Fruit fly (Drosophila melanogaster) whole organism, embryonic: ENCODE results near the gene CG16727.

Experiments
- ATbp ChIP-seq: fragments of 200-800 bp; sonication (Bioruptor generic); optimal IDR thresholded peaks from 2 replicates; lab custom pipeline; 2017; ENCODE audit warnings: missing biosample characterization, mild to moderate bottlenecking, missing genetic modification characterization, missing genetic modification reagents
- Ada2b ChIP-seq: fragments of 200-800 bp; sonication (Bioruptor generic); IDR thresholded peaks from 2 replicates; pipeline ENCODE4 v1.3.6; 2022; ENCODE audit warnings: missing biosample characterization, missing genetic modification characterization
- C15 ChIP-seq: fragments of 200-800 bp; sonication (Bioruptor generic); IDR thresholded peaks from 3 replicates; pipeline ENCODE4 v1.3.6; 2022; ENCODE audit warnings: missing biosample characterization, missing genetic modification characterization
- CG10147 ChIP-seq: fragments of 200-800 bp; sonication (Bioruptor generic); optimal IDR thresholded peaks from 2 replicates; lab custom pipeline; 2019; ENCODE audit warnings: missing biosample characterization, mild to moderate bottlenecking, missing genetic modification characterization, moderate library complexity
- CG11695 ChIP-seq: fragments of 200-800 bp; sonication (Bioruptor generic); IDR thresholded peaks from 3 replicates; pipeline ENCODE4 v1.3.6; 2022; ENCODE audit warnings: missing biosample characterization, missing genetic modification characterization
- CG11696 ChIP-seq: fragments of 200-800 bp; sonication (Bioruptor generic); IDR thresholded peaks from 2 replicates; pipeline ENCODE4 v1.3.6; 2022; ENCODE audit warnings: missing biosample characterization, missing genetic modification characterization
- CG12769 ChIP-seq: fragments of 200-800 bp; sonication (Bioruptor generic); optimal IDR thresholded peaks from 2 replicates; lab custom pipeline; 2019; ENCODE audit warnings: missing biosample characterization, mild to moderate bottlenecking, missing genetic modification characterization, moderate library complexity
- CG13894 ChIP-seq: fragments of 200-800 bp; sonication (Bioruptor generic); optimal IDR thresholded peaks from 3 replicates; lab custom pipeline; 2018; ENCODE audit warnings: missing biosample characterization, mild to moderate bottlenecking, missing genetic modification characterization, moderate library complexity
- CG17361 ChIP-seq: fragments of 200-800 bp; sonication (Bioruptor generic); IDR thresholded peaks from 3 replicates; pipeline ENCODE4 v1.3.6; 2022; ENCODE audit warnings: missing biosample characterization, missing genetic modification characterization
- CG18619 ChIP-seq: fragments of 200-800 bp; sonication (Bioruptor generic); optimal IDR thresholded peaks from 3 replicates; lab custom pipeline; 2017; ENCODE audit warnings: missing biosample characterization, mild to moderate bottlenecking, missing genetic modification characterization
- CG31441 ChIP-seq: fragments of 200-800 bp; sonication (Bioruptor generic); IDR thresholded peaks from 2 replicates; pipeline ENCODE4 v1.3.6; 2022; ENCODE audit warnings: missing biosample characterization, missing genetic modification characterization
- CG34224 ChIP-seq: fragments of 200-800 bp; sonication (Bioruptor generic); IDR thresholded peaks from 3 replicates; pipeline ENCODE4 v1.3.6; 2022; ENCODE audit warnings: missing biosample characterization, missing genetic modification characterization; ENCODE audit not compliant: partially characterized antibody
- CG4730 ChIP-seq: fragments of 200-800 bp; sonication (Bioruptor generic); IDR thresholded peaks from 2 replicates; pipeline ENCODE4 v1.3.6; 2022; ENCODE audit warnings: missing biosample characterization, missing genetic modification characterization
- CG7372 ChIP-seq: fragments of 200-800 bp; sonication (Bioruptor generic); IDR thresholded peaks from 2 replicates; pipeline ENCODE4 v1.3.6; 2022; ENCODE audit warnings: missing biosample characterization, missing genetic modification characterization
- CG8290 ChIP-seq, 3 experiments: fragments of 200-800 bp; sonication (Bioruptor generic); optimal IDR thresholded peaks; 2 replicates each; lab custom pipeline; 2016 to 2019; ENCODE audit warnings: missing biosample characterization in 3 of 3, missing genetic modification characterization in 3 of 3, mild to moderate bottlenecking in 2 of 3, moderate library complexity in 1 of 3
- CG9932 ChIP-seq: fragments of 200-800 bp; sonication (Bioruptor generic); IDR thresholded peaks from 2 replicates; pipeline ENCODE4 v1.3.6; 2022; ENCODE audit warnings: missing biosample characterization, missing genetic modification characterization
- Dbx ChIP-seq: fragments of 200-800 bp; sonication (Bioruptor generic); IDR thresholded peaks from 3 replicates; pipeline ENCODE4 v1.3.6; 2022; ENCODE audit warnings: missing biosample characterization, missing genetic modification characterization
- Dip2 ChIP-seq: fragments of 200-800 bp; sonication (Bioruptor generic); IDR thresholded peaks from 2 replicates; pipeline ENCODE4 v1.3.6; 2022; ENCODE audit warnings: missing biosample characterization, missing genetic modification characterization
- Fer1 ChIP-seq: fragments of 200-800 bp; sonication (Bioruptor generic); optimal IDR thresholded peaks from 2 replicates; lab custom pipeline; 2017; ENCODE audit warnings: missing biosample characterization, mild to moderate bottlenecking, missing genetic modification characterization
- GATAe ChIP-seq: fragments of 200-800 bp; sonication (Bioruptor generic); conservative IDR thresholded peaks from 2 replicates; pipeline ENCODE4 v1.3.6; 2022; ENCODE audit warnings: missing biosample characterization, missing genetic modification characterization
- H2.0 ChIP-seq: fragments of 200-800 bp; sonication (Bioruptor generic); IDR thresholded peaks from 2 replicates; pipeline ENCODE4 v1.3.6; 2022; ENCODE audit warnings: missing biosample characterization, missing genetic modification characterization
- HLH54F ChIP-seq: fragments of 200-800 bp; sonication (Bioruptor generic); optimal IDR thresholded peaks from 3 replicates; lab custom pipeline; 2016; ENCODE audit warnings: missing biosample characterization, missing genetic modification characterization
- HmgD ChIP-seq: fragments of 200-800 bp; sonication (Bioruptor generic); optimal IDR thresholded peaks from 3 replicates; lab custom pipeline; 2016; ENCODE audit warnings: missing biosample characterization, missing genetic modification characterization
- Hr78 ChIP-seq, 2 experiments: fragments of 200-800 bp in 1 of 2; fragments of >200 bp in 1 of 2; sonication (Bioruptor generic) in 1 of 2; optimal IDR thresholded peaks; 2 replicates each; lab custom pipeline; 2017 to 2019; ENCODE audit warnings: missing biosample characterization in 2 of 2, missing genetic modification characterization in 2 of 2, mild to moderate bottlenecking in 1 of 2, moderate library complexity in 1 of 2
- MBD-R2 ChIP-seq: fragments of 200-800 bp; sonication (Bioruptor generic); IDR thresholded peaks from 2 replicates; pipeline ENCODE4 v1.3.6; 2022; ENCODE audit warnings: missing biosample characterization, missing genetic modification characterization
- Mes4 ChIP-seq: fragments of 200-800 bp; sonication (Bioruptor generic); optimal IDR thresholded peaks from 2 replicates; lab custom pipeline; 2016; ENCODE audit warnings: missing biosample characterization, missing genetic modification characterization
- Rx ChIP-seq: fragments of 200-800 bp; sonication (Bioruptor generic); IDR thresholded peaks from 2 replicates; pipeline ENCODE4 v1.3.6; 2022; ENCODE audit warnings: missing biosample characterization, missing genetic modification characterization
- Ssrp ChIP-seq: fragments of 200-800 bp; sonication (Bioruptor generic); optimal IDR thresholded peaks from 2 replicates; lab custom pipeline; 2018; ENCODE audit warnings: missing biosample characterization, mild to moderate bottlenecking, missing genetic modification characterization, moderate library complexity
- Tbp ChIP-seq: fragments of >200 bp; optimal IDR thresholded peaks from 2 replicates; lab custom pipeline; 2018; ENCODE audit warnings: missing biosample characterization, missing genetic modification characterization
- YL-1 ChIP-seq: fragments of 200-800 bp; sonication (Bioruptor generic); optimal IDR thresholded peaks from 3 replicates; lab custom pipeline; 2017; ENCODE audit warnings: missing biosample characterization, mild to moderate bottlenecking, missing genetic modification characterization
- al ChIP-seq: fragments of 200-800 bp; sonication (Bioruptor generic); IDR thresholded peaks from 2 replicates; pipeline ENCODE4 v1.3.6; 2022; ENCODE audit warnings: missing biosample characterization, missing genetic modification characterization
- bbx ChIP-seq: fragments of 200-800 bp; sonication (Bioruptor generic); IDR thresholded peaks from 2 replicates; pipeline ENCODE4 v1.3.6; 2022; ENCODE audit warnings: missing biosample characterization, missing genetic modification characterization; ENCODE audit not compliant: partially characterized antibody
- cwo ChIP-seq: fragments of 200-800 bp; sonication (Bioruptor generic); optimal IDR thresholded peaks from 3 replicates; lab custom pipeline; 2017; ENCODE audit warnings: missing biosample characterization, missing genetic modification characterization, mild to moderate bottlenecking, moderate library complexity, missing genetic modification reagents
- dysf ChIP-seq: fragments of 200-800 bp; sonication (Bioruptor generic); IDR thresholded peaks from 3 replicates; pipeline ENCODE4 v1.3.6; 2022; ENCODE audit warnings: missing biosample characterization, missing genetic modification characterization
- en ChIP-seq: fragments of 200-800 bp; sonication (Bioruptor generic); optimal IDR thresholded peaks from 2 replicates; lab custom pipeline; 2016; ENCODE audit warnings: missing biosample characterization, missing genetic modification characterization
- hkb ChIP-seq, 2 experiments: fragments of 200-800 bp in 1 of 2; fragments of >200 bp in 1 of 2; sonication (Bioruptor generic) in 1 of 2; IDR thresholded peaks in 1 of 2; optimal IDR thresholded peaks in 1 of 2; 2 replicates each; pipeline versions ENCODE4 v1.3.6 to Lab custom; 2017 to 2022; ENCODE audit warnings: missing biosample characterization in 1 of 2, missing genetic modification characterization in 1 of 2
- kah ChIP-seq: fragments of 200-800 bp; sonication (Bioruptor generic); optimal IDR thresholded peaks from 2 replicates; lab custom pipeline; 2018; ENCODE audit warnings: missing biosample characterization, mild to moderate bottlenecking, missing genetic modification characterization
- ken ChIP-seq: fragments of 200-800 bp; sonication (Bioruptor generic); IDR thresholded peaks from 3 replicates; pipeline ENCODE4 v1.3.6; 2022; ENCODE audit warnings: missing biosample characterization, missing genetic modification characterization
- lab ChIP-seq: fragments of 200-800 bp; sonication (Bioruptor generic); optimal IDR thresholded peaks from 3 replicates; lab custom pipeline; 2017; ENCODE audit warnings: missing biosample characterization, missing genetic modification characterization, mild to moderate bottlenecking, moderate library complexity, missing genetic modification reagents
- maf-S ChIP-seq: fragments of 200-800 bp; sonication (Bioruptor generic); optimal IDR thresholded peaks from 2 replicates; lab custom pipeline; 2016; ENCODE audit warnings: missing biosample characterization, missing genetic modification characterization
- nau ChIP-seq: fragments of 200-800 bp; sonication (Bioruptor generic); optimal IDR thresholded peaks from 3 replicates; lab custom pipeline; 2017; ENCODE audit warnings: missing biosample characterization, mild to moderate bottlenecking, missing genetic modification characterization, missing genetic modification reagents
- onecut ChIP-seq: fragments of 200-800 bp; sonication (Bioruptor generic); IDR thresholded peaks from 2 replicates; pipeline ENCODE4 v1.3.6; 2022; ENCODE audit warnings: missing biosample characterization, missing genetic modification characterization
- pnt ChIP-seq: fragments of 200-800 bp; sonication (Bioruptor generic); optimal IDR thresholded peaks from 3 replicates; lab custom pipeline; 2016; ENCODE audit warnings: missing biosample characterization, missing genetic modification characterization
- psq ChIP-seq: fragments of 200-800 bp; sonication (Bioruptor generic); optimal IDR thresholded peaks from 2 replicates; lab custom pipeline; 2017; ENCODE audit warnings: missing biosample characterization, missing genetic modification characterization
- repo ChIP-seq: fragments of 200-800 bp; sonication (Bioruptor generic); optimal IDR thresholded peaks from 2 replicates; lab custom pipeline; 2016; ENCODE audit warnings: missing biosample characterization, missing genetic modification characterization
- sd ChIP-seq: fragments of 200-800 bp; sonication (Bioruptor generic); optimal IDR thresholded peaks from 3 replicates; lab custom pipeline; 2018; ENCODE audit warnings: missing biosample characterization, mild to moderate bottlenecking, missing genetic modification characterization, moderate library complexity
- sim ChIP-seq: fragments of 200-800 bp; sonication (Bioruptor generic); IDR thresholded peaks from 2 replicates; pipeline ENCODE4 v1.3.6; 2022; ENCODE audit warnings: missing biosample characterization, missing genetic modification characterization
- sna ChIP-seq: fragments of 200-800 bp; sonication (Bioruptor generic); IDR thresholded peaks from 2 replicates; pipeline ENCODE4 v1.3.6; 2022; ENCODE audit warnings: missing biosample characterization, missing genetic modification characterization; ENCODE audit not compliant: partially characterized antibody
- tna ChIP-seq: fragments of 200-800 bp; sonication (Bioruptor generic); IDR thresholded peaks from 2 replicates; pipeline ENCODE4 v1.3.6; 2022; ENCODE audit warnings: missing biosample characterization, missing genetic modification characterization; ENCODE audit not compliant: partially characterized antibody
- zfh1 ChIP-seq: fragments of 200-800 bp; sonication (Bioruptor generic); IDR thresholded peaks from 3 replicates; pipeline ENCODE4 v1.3.6; 2022; ENCODE audit warnings: missing biosample characterization, missing genetic modification characterization

Gene CG16727

DNA sequence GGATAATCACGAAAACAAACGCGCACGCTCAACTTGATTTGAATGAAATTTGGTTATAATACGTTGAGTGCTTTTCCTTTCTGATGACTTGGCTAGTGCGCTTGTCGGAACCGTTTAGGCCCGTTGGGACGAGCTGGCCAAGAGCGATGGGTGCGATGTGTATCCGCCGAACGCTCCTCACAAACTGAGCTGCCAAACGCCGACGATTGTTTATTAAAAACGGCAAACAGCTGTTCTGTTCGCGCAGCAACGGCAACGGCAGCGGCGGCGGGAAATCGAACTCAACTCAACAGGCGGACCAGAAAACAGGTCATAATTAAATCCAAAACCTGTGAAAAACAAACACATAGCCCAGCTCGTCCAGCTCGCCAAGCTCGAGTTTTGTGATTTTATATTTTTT, 7.8 kb downstream of the CG16727 start:
- peak; percentile 67 for TF ChIP-seq CG13894 (tag; lab: Kevin White, UChicago)
- TF ChIP-seq MBD-R2 (GFP tag; lab: Robert Waterston, UW), result 0 out of 2 replicates have a peak, but pooled peaks have one; percentile 12
- no peak for TF ChIP-seq CG4730 (GFP tag; lab: Robert Waterston, UW)
- no peak for TF ChIP-seq HmgD
- TF ChIP-seq repo (GFP tag; lab: Kevin White, UChicago), result no peak
- 0 out of 2 replicates have a peak, but pooled peaks have one; percentile 5 for TF ChIP-seq onecut (GFP tag; lab: Robert Waterston, UW)
- TF ChIP-seq dysf (GFP tag; lab: Robert Waterston, UW), result peak; percentile 5; the same call in 1 of the 3 replicates
- TF ChIP-seq ken (GFP tag; lab: Robert Waterston, UW), result no peak
- peak; percentile 14 for TF ChIP-seq cwo (GFP tag; lab: Kevin White, UChicago)
- no peak for TF ChIP-seq Hr78 (GFP tag; optimal IDR thresholded peaks at IDR 0.05; lab: Kevin White, UChicago)
- no peak for TF ChIP-seq Mes4
- TF ChIP-seq CG34224 (GFP tag; lab: Robert Waterston, UW), result no peak
- no peak for TF ChIP-seq CG7372 (GFP tag; lab: Robert Waterston, UW)
- TF ChIP-seq HLH54F, result no peak
- TF ChIP-seq tna (GFP tag; lab: Robert Waterston, UW), result no peak
- no peak for TF ChIP-seq C15 (GFP tag; lab: Robert Waterston, UW)
- TF ChIP-seq Ada2b (GFP tag; lab: Robert Waterston, UW), result no peak
- no peak for TF ChIP-seq en (GFP tag; lab: Kevin White, UChicago)
- no peak for TF ChIP-seq YL-1 (GFP tag; lab: Kevin White, UChicago)
- TF ChIP-seq lab (GFP tag; lab: Kevin White, UChicago), result peak; percentile 20
- TF ChIP-seq CG31441, result no peak
- TF ChIP-seq CG12769 (tag; lab: Kevin White, UChicago), result peak; percentile 89
- no peak for TF ChIP-seq hkb (optimal IDR thresholded peaks at IDR 0.05; lab: Kevin White, UChicago)
- no peak for TF ChIP-seq hkb (GFP tag; IDR thresholded peaks at IDR 0.05; lab: Robert Waterston, UW)
- TF ChIP-seq sna (GFP tag; lab: Robert Waterston, UW), result no peak
- no peak for TF ChIP-seq Rx (GFP tag; lab: Robert Waterston, UW)
- TF ChIP-seq sim (GFP tag; lab: Robert Waterston, UW), result no peak
- no peak for TF ChIP-seq al (GFP tag; lab: Robert Waterston, UW)
- no peak for TF ChIP-seq H2.0 (GFP tag; lab: Robert Waterston, UW)
- TF ChIP-seq sd (tag; lab: Kevin White, UChicago), result no peak
- TF ChIP-seq CG9932, result no peak
- no peak for TF ChIP-seq kah (GFP tag; lab: Kevin White, UChicago)
- no peak for TF ChIP-seq pnt (GFP tag; lab: Kevin White, UChicago)
- peak; percentile 13 for TF ChIP-seq CG18619 (GFP tag; lab: Kevin White, UChicago)
- no peak for TF ChIP-seq CG8290 (GFP tag; optimal IDR thresholded peaks at IDR 0.05; lab: Kevin White, UChicago)
- TF ChIP-seq CG8290 (tag; optimal IDR thresholded peaks at IDR 0.05; lab: Kevin White, UChicago), result peak in 1 of 2 experiments; percentile 41
- TF ChIP-seq bbx (GFP tag; lab: Robert Waterston, UW), result peak; percentile 32; the same call in 1 of the 2 replicates
- TF ChIP-seq ATbp, result no peak
- TF ChIP-seq GATAe (GFP tag; lab: Robert Waterston, UW), result no peak
- TF ChIP-seq Dip2 (GFP tag; lab: Robert Waterston, UW), result no peak
- no peak for TF ChIP-seq maf-S (GFP tag; lab: Kevin White, UChicago)
- TF ChIP-seq nau, result peak; percentile 36
- TF ChIP-seq Tbp, result no peak
- TF ChIP-seq zfh1, result 0 out of 3 replicates have a peak, but pooled peaks have one; percentile 27
- no peak for TF ChIP-seq CG17361 (GFP tag; lab: Robert Waterston, UW)
- no peak for TF ChIP-seq CG10147 (GFP tag; lab: Kevin White, UChicago)
- TF ChIP-seq Fer1 (GFP tag; lab: Kevin White, UChicago), result peak; percentile 32
- TF ChIP-seq psq (GFP tag; lab: Kevin White, UChicago), result no peak
- no peak for TF ChIP-seq Ssrp (tag; lab: Kevin White, UChicago)
- TF ChIP-seq CG11696 (GFP tag; lab: Robert Waterston, UW), result no peak
- TF ChIP-seq Dbx (GFP tag; lab: Robert Waterston, UW), result peak; percentile 57; the same call in 1 of the 3 replicates
- no peak for TF ChIP-seq CG11695 (GFP tag; lab: Robert Waterston, UW)
